Worm (Caenorhabditis elegans) whole organism, midembryonic: ENCODE measurements around the gene clec-141.

Source experiments
- T22C8.4 ChIP-seq: fragments of 200-800 bp; sonication (Bioruptor generic); IDR thresholded peaks from 2 replicates; pipeline ENCODE4 v1.3.6; 2022; ENCODE audit warnings: missing genetic modification characterization, missing compliant biosample characterization
- flt-1 ChIP-seq: fragments of 200-800 bp; sonication (Bioruptor generic); IDR thresholded peaks from 2 replicates; pipeline ENCODE4 v1.3.6; 2022; ENCODE audit warnings: missing genetic modification characterization, missing compliant biosample characterization

ce11 chrII:5425633-5426032, 18.2 kb upstream of the clec-141 start, which contains the start of gene F07F6.8:
- TF ChIP-seq flt-1 (no peak), T22C8.4 (GFP tag; lab: Robert Waterston, UW) (no peak)
